Worm (Caenorhabditis elegans) whole organism, L4 larva: ENCODE results near the gene C35B1.5.

Experiments used
- ceh-82 ChIP-seq: sonication (generic microtip); optimal IDR thresholded peaks from 2 replicates; lab custom pipeline; 2017; ENCODE audit warnings: missing biosample characterization, missing genetic modification characterization
- daf-12 ChIP-seq: fragments of 150-350 bp; optimal IDR thresholded peaks from 2 replicates; lab custom pipeline; 2014; ENCODE audit warnings: missing biosample characterization, missing genetic modification reagents, missing genetic modification characterization
- dmd-6 ChIP-seq: fragments of 200-800 bp; sonication (Bioruptor generic); IDR thresholded peaks from 2 replicates; pipeline ENCODE4 v1.3.6; 2022; ENCODE audit warnings: missing genetic modification reagents, missing genetic modification characterization, missing compliant biosample characterization
- lin-13 ChIP-seq: fragments of 150-350 bp; optimal IDR thresholded peaks from 2 replicates; lab custom pipeline; 2014; ENCODE audit warnings: missing biosample characterization, missing genetic modification reagents, missing genetic modification characterization
- madf-5 ChIP-seq, 2 experiments: fragments of 200-800 bp; sonication (Bioruptor generic); IDR thresholded peaks; 2 replicates each; pipeline ENCODE4 v1.3.6; 2022; ENCODE audit warnings: missing compliant biosample characterization in 2 of 2, missing genetic modification characterization in 2 of 2
- nhr-237 ChIP-seq: sonication (generic microtip); optimal IDR thresholded peaks from 2 replicates; lab custom pipeline; 2017; ENCODE audit warnings: missing biosample characterization, missing genetic modification characterization
- nhr-28 ChIP-seq: fragments of 150-350 bp; optimal IDR thresholded peaks from 2 replicates; lab custom pipeline; 2014; ENCODE audit warnings: missing biosample characterization, missing genetic modification characterization
- set-16 ChIP-seq: fragments of 200-800 bp; sonication (Bioruptor generic); IDR thresholded peaks from 2 replicates; pipeline ENCODE4 v1.3.6; 2022; ENCODE audit warnings: missing genetic modification reagents, missing genetic modification characterization, missing compliant biosample characterization
- spr-3 ChIP-seq: fragments of 200-800 bp; sonication (Bioruptor generic); optimal IDR thresholded peaks from 2 replicates; lab custom pipeline; 2018; ENCODE audit warnings: mild to moderate bottlenecking, missing genetic modification characterization, missing compliant biosample characterization

DNA sequence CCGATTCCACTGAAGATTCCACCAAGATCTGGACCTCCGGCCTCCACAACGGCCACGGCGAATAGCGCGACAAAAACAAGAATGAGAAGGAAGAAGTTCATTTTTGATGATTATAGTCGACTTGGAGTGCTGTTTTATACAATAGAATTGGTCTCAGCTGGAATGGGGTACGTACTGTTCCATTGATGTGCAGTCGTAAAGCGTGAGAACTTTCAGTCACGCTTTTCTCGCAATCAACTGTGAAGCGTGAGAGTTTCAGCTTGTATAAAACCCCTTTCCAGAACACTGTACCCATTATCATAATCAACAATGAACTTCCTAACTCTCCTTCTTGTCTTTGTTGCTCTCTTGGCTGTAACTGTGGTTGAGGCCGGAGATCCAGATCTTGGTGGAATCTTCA, 31.6 kb upstream of the C35B1.5 start, which contains the start of the genes F49F1.4 and F49F1.2:
- TF ChIP-seq dmd-6 (no peak), ceh-82 (tag; lab: Kevin White, UChicago) (no peak), spr-3 (no peak), lin-13 (no peak), set-16 (GFP tag; lab: Robert Waterston, UW) (no peak), madf-5 (GFP tag; IDR thresholded peaks at IDR 0.05; lab: Robert Waterston, UW) (no peak), nhr-28 (no peak), daf-12 (tag; lab: Kevin White, UChicago) (no peak), nhr-237 (tag; lab: Kevin White, UChicago) (no peak)
